Worm (Caenorhabditis elegans): ENCODE measurements around the gene toc-1.

ce11 chrIII:5230415-5230814 is 44.6 kb upstream of the toc-1 start, which contains the start of gene prmt-5:
- TF ChIP-seq flt-1 (GFP tag; IDR thresholded peaks at IDR 0.05) (no peak), T22C8.4 (GFP tag; IDR thresholded peaks at IDR 0.05) (no peak), med-1 (GFP tag; optimal IDR thresholded peaks at IDR 0.05; ENCODE audit: insufficient read depth) (no peak), ztf-29 (GFP tag; IDR thresholded peaks at IDR 0.05) (no peak), tab-1 (GFP tag; IDR thresholded peaks at IDR 0.05) (no peak), ref-1 (GFP tag; conservative IDR thresholded peaks at IDR 0.05) (no peak), cog-1 (tag; optimal IDR thresholded peaks at IDR 0.05) (no peak), klf-2 (GFP tag; conservative IDR thresholded peaks at IDR 0.05) (no peak), ztf-23 (GFP tag; IDR thresholded peaks at IDR 0.05) (no peak)
